Fruit fly (Drosophila melanogaster) whole organism, embryonic: Measurements from ENCODE around the gene CG3434.

Experiments
- CG10959 ChIP-seq: fragments of 200-800 bp; sonication (Bioruptor generic); IDR thresholded peaks from 2 replicates; pipeline ENCODE4 v1.3.6; 2022; ENCODE audit warnings: missing biosample characterization, missing genetic modification characterization
- CG13624 ChIP-seq: fragments of 200-800 bp; sonication (Bioruptor generic); optimal IDR thresholded peaks from 2 replicates; lab custom pipeline; 2016; ENCODE audit warnings: missing biosample characterization, missing genetic modification characterization
- CG1647 ChIP-seq: fragments of 200-800 bp; sonication (Bioruptor generic); optimal IDR thresholded peaks from 3 replicates; lab custom pipeline; 2016; ENCODE audit warnings: missing biosample characterization, missing genetic modification characterization
- CG16863 ChIP-seq: fragments of 200-800 bp; sonication (Bioruptor generic); optimal IDR thresholded peaks from 3 replicates; lab custom pipeline; 2016; ENCODE audit warnings: missing biosample characterization, missing genetic modification characterization
- CG17361 ChIP-seq: fragments of 200-800 bp; sonication (Bioruptor generic); IDR thresholded peaks from 3 replicates; pipeline ENCODE4 v1.3.6; 2022; ENCODE audit warnings: missing biosample characterization, missing genetic modification characterization
- CG17829 ChIP-seq: fragments of 200-800 bp; optimal IDR thresholded peaks from 2 replicates; lab custom pipeline; 2019; ENCODE audit warnings: missing biosample characterization, mild to moderate bottlenecking, missing genetic modification characterization, moderate library complexity
- CG1792 ChIP-seq: fragments of 200-800 bp; sonication (Bioruptor generic); optimal IDR thresholded peaks from 2 replicates; lab custom pipeline; 2016; ENCODE audit warnings: missing biosample characterization, missing genetic modification characterization
- CG1832 ChIP-seq: fragments of 200-800 bp; sonication (Bioruptor generic); optimal IDR thresholded peaks from 2 replicates; lab custom pipeline; 2017; ENCODE audit warnings: missing biosample characterization, mild to moderate bottlenecking, missing genetic modification characterization, inconsistent platforms
- CG2875 ChIP-seq: fragments of 200-800 bp; sonication (Bioruptor generic); optimal IDR thresholded peaks from 2 replicates; lab custom pipeline; 2017; ENCODE audit warnings: missing biosample characterization, mild to moderate bottlenecking, missing genetic modification characterization, missing genetic modification reagents
- CG31365 ChIP-seq: fragments of 200-800 bp; sonication (Bioruptor generic); optimal IDR thresholded peaks from 2 replicates; lab custom pipeline; 2018; ENCODE audit warnings: missing biosample characterization, mild to moderate bottlenecking, missing genetic modification characterization
- CG32772 ChIP-seq: fragments of 200-800 bp; sonication (Bioruptor generic); IDR thresholded peaks from 2 replicates; pipeline ENCODE4 v1.3.6; 2022; ENCODE audit warnings: missing biosample characterization, missing genetic modification characterization
- CG33213 ChIP-seq: fragments of 200-800 bp; sonication (Bioruptor generic); optimal IDR thresholded peaks from 3 replicates; lab custom pipeline; 2016; ENCODE audit warnings: missing biosample characterization, missing genetic modification characterization
- CG3838 ChIP-seq: fragments of 200-800 bp; sonication (Bioruptor generic); optimal IDR thresholded peaks from 3 replicates; lab custom pipeline; 2016; ENCODE audit warnings: missing biosample characterization, missing genetic modification characterization
- CG3995 ChIP-seq: fragments of 200-800 bp; sonication (Bioruptor generic); optimal IDR thresholded peaks from 3 replicates; lab custom pipeline; 2016; ENCODE audit warnings: missing biosample characterization, missing genetic modification characterization
- CG4820 ChIP-seq: fragments of 200-800 bp; sonication (Bioruptor generic); optimal IDR thresholded peaks from 3 replicates; lab custom pipeline; 2016; ENCODE audit warnings: missing biosample characterization, missing genetic modification characterization
- CG5180 ChIP-seq: fragments of 200-800 bp; sonication (Bioruptor generic); optimal IDR thresholded peaks from 3 replicates; lab custom pipeline; 2017; ENCODE audit warnings: missing biosample characterization, missing genetic modification characterization, mild to moderate bottlenecking, moderate library complexity, missing genetic modification reagents
- CG6654 ChIP-seq: fragments of 200-800 bp; sonication (Bioruptor generic); optimal IDR thresholded peaks from 2 replicates; lab custom pipeline; 2017; ENCODE audit warnings: missing biosample characterization, mild to moderate bottlenecking, missing genetic modification characterization
- CG6689 ChIP-seq: fragments of 200-800 bp; sonication (Bioruptor generic); IDR thresholded peaks from 2 replicates; pipeline ENCODE4 v1.3.6; 2022; ENCODE audit warnings: missing biosample characterization, missing genetic modification characterization
- CG7357 ChIP-seq: fragments of 200-800 bp; sonication (Bioruptor generic); IDR thresholded peaks from 3 replicates; pipeline ENCODE4 v1.3.6; 2022; ENCODE audit warnings: missing biosample characterization, missing genetic modification characterization
- CG7839 ChIP-seq: fragments of 200-800 bp; sonication (Bioruptor generic); optimal IDR thresholded peaks from 3 replicates; lab custom pipeline; 2018; ENCODE audit warnings: missing biosample characterization, mild to moderate bottlenecking, missing genetic modification characterization, moderate library complexity
- CG8281 ChIP-seq: fragments of 200-800 bp; sonication (Bioruptor generic); optimal IDR thresholded peaks from 2 replicates; lab custom pipeline; 2018; ENCODE audit warnings: missing biosample characterization, mild to moderate bottlenecking, missing genetic modification characterization, moderate library complexity
- CTCF ChIP-seq: fragments of 200-800 bp; sonication (Bioruptor generic); optimal IDR thresholded peaks from 2 replicates; lab custom pipeline; 2017; ENCODE audit warnings: missing biosample characterization, mild to moderate bottlenecking, missing genetic modification characterization, moderate library complexity
- Drgx ChIP-seq: fragments of 200-800 bp; sonication (Bioruptor generic); IDR thresholded peaks from 2 replicates; pipeline ENCODE4 v1.3.6; 2022; ENCODE audit warnings: missing biosample characterization, missing genetic modification characterization
- Ets97D ChIP-seq: fragments of 200-800 bp; sonication (Bioruptor generic); optimal IDR thresholded peaks from 3 replicates; lab custom pipeline; 2016; ENCODE audit warnings: missing biosample characterization, missing genetic modification characterization
- Gsc ChIP-seq: fragments of 200-800 bp; sonication (Bioruptor generic); IDR thresholded peaks from 2 replicates; pipeline ENCODE4 v1.3.6; 2022; ENCODE audit warnings: missing biosample characterization, missing genetic modification characterization
- MBD-R2 ChIP-seq: fragments of 200-800 bp; sonication (Bioruptor generic); IDR thresholded peaks from 2 replicates; pipeline ENCODE4 v1.3.6; 2022; ENCODE audit warnings: missing biosample characterization, missing genetic modification characterization
- Max ChIP-seq: fragments of 200-800 bp; sonication (Bioruptor generic); optimal IDR thresholded peaks from 2 replicates; lab custom pipeline; 2016; ENCODE audit warnings: missing biosample characterization, mild to moderate bottlenecking, missing genetic modification characterization
- Trl ChIP-seq, 3 experiments: fragments of >200 bp in 2 of 3; fragments of 200-800 bp in 1 of 3; sonication (Bioruptor generic) in 1 of 3; optimal IDR thresholded peaks; 2 replicates in 1 of 3; 3 replicates in 2 of 3; lab custom pipeline; 2016 to 2017; ENCODE audit warnings: missing biosample characterization in 1 of 3, missing genetic modification characterization in 1 of 3
- YL-1 ChIP-seq: fragments of 200-800 bp; sonication (Bioruptor generic); optimal IDR thresholded peaks from 3 replicates; lab custom pipeline; 2017; ENCODE audit warnings: missing biosample characterization, mild to moderate bottlenecking, missing genetic modification characterization
- bbx ChIP-seq: fragments of 200-800 bp; sonication (Bioruptor generic); IDR thresholded peaks from 2 replicates; pipeline ENCODE4 v1.3.6; 2022; ENCODE audit warnings: missing biosample characterization, missing genetic modification characterization; ENCODE audit not compliant: partially characterized antibody
- btn ChIP-seq: fragments of 200-800 bp; sonication (Bioruptor generic); optimal IDR thresholded peaks from 2 replicates; lab custom pipeline; 2016; ENCODE audit warnings: missing biosample characterization, missing genetic modification characterization
- cas ChIP-seq: fragments of 200-800 bp; sonication (Bioruptor generic); IDR thresholded peaks from 2 replicates; pipeline ENCODE4 v1.3.6; 2022; ENCODE audit warnings: missing biosample characterization, missing genetic modification characterization
- cato ChIP-seq: fragments of 200-800 bp; sonication (Bioruptor generic); optimal IDR thresholded peaks from 2 replicates; lab custom pipeline; 2016; ENCODE audit warnings: missing biosample characterization, missing genetic modification characterization, borderline replicate concordance
- fu2 ChIP-seq: fragments of 200-800 bp; sonication (Bioruptor generic); optimal IDR thresholded peaks from 2 replicates; lab custom pipeline; 2016; ENCODE audit warnings: missing biosample characterization, missing genetic modification characterization
- ham ChIP-seq: fragments of 200-800 bp; sonication (Bioruptor generic); IDR thresholded peaks from 2 replicates; pipeline ENCODE4 v1.3.6; 2022; ENCODE audit warnings: missing biosample characterization, missing genetic modification characterization
- hbn ChIP-seq: fragments of 200-800 bp; sonication (Bioruptor generic); IDR thresholded peaks from 2 replicates; pipeline ENCODE4 v1.3.6; 2022; ENCODE audit warnings: missing biosample characterization, missing genetic modification characterization; ENCODE audit not compliant: partially characterized antibody
- jigr1 ChIP-seq: fragments of 200-800 bp; sonication (Bioruptor generic); IDR thresholded peaks from 3 replicates; pipeline ENCODE4 v1.3.6; 2022; ENCODE audit warnings: missing biosample characterization, missing genetic modification characterization
- jing ChIP-seq: fragments of 200-800 bp; sonication (Bioruptor generic); optimal IDR thresholded peaks from 2 replicates; lab custom pipeline; 2018; ENCODE audit warnings: missing biosample characterization, mild to moderate bottlenecking, missing genetic modification characterization
- kah ChIP-seq: fragments of 200-800 bp; sonication (Bioruptor generic); optimal IDR thresholded peaks from 2 replicates; lab custom pipeline; 2018; ENCODE audit warnings: missing biosample characterization, mild to moderate bottlenecking, missing genetic modification characterization
- knrl ChIP-seq: fragments of 200-800 bp; sonication (Bioruptor generic); IDR thresholded peaks from 3 replicates; pipeline ENCODE4 v1.3.6; 2022; ENCODE audit warnings: missing biosample characterization, missing genetic modification characterization; ENCODE audit not compliant: partially characterized antibody
- luna ChIP-seq: fragments of 200-800 bp; sonication (Bioruptor generic); optimal IDR thresholded peaks from 2 replicates; lab custom pipeline; 2016; ENCODE audit warnings: missing biosample characterization, missing genetic modification characterization
- pb ChIP-seq: fragments of 200-800 bp; sonication (Bioruptor generic); optimal IDR thresholded peaks from 3 replicates; lab custom pipeline; 2016; ENCODE audit warnings: missing biosample characterization, missing genetic modification characterization
- phol ChIP-seq: fragments of 200-800 bp; sonication (Bioruptor generic); optimal IDR thresholded peaks from 3 replicates; lab custom pipeline; 2018; ENCODE audit warnings: missing biosample characterization, mild to moderate bottlenecking, missing genetic modification characterization, moderate library complexity
- scrt ChIP-seq: fragments of 200-800 bp; sonication (Bioruptor generic); optimal IDR thresholded peaks from 2 replicates; lab custom pipeline; 2018; ENCODE audit warnings: missing biosample characterization, mild to moderate bottlenecking, missing genetic modification characterization, moderate library complexity
- sisA ChIP-seq: fragments of 200-800 bp; sonication (Bioruptor generic); IDR thresholded peaks from 2 replicates; pipeline ENCODE4 v1.3.6; 2022; ENCODE audit warnings: missing biosample characterization, missing genetic modification characterization
- so ChIP-seq: fragments of 200-800 bp; sonication (Bioruptor generic); IDR thresholded peaks from 3 replicates; pipeline ENCODE4 v1.3.6; 2022; ENCODE audit warnings: missing biosample characterization, missing genetic modification characterization
- stc ChIP-seq: fragments of 200-800 bp; sonication (Bioruptor generic); IDR thresholded peaks from 2 replicates; pipeline ENCODE4 v1.3.6; 2022; ENCODE audit warnings: missing biosample characterization, missing genetic modification characterization
- tio ChIP-seq: fragments of 200-800 bp; sonication (Bioruptor generic); optimal IDR thresholded peaks from 2 replicates; lab custom pipeline; 2017; ENCODE audit warnings: missing biosample characterization, missing genetic modification characterization, inconsistent platforms
- trh ChIP-seq: fragments of 200-800 bp; sonication (Bioruptor generic); optimal IDR thresholded peaks from 2 replicates; lab custom pipeline; 2016; ENCODE audit warnings: missing biosample characterization, missing genetic modification characterization
- tup ChIP-seq: fragments of 200-800 bp; sonication (Bioruptor generic); optimal IDR thresholded peaks from 2 replicates; lab custom pipeline; 2016; ENCODE audit warnings: missing biosample characterization, mild to moderate bottlenecking, missing genetic modification characterization, moderate library complexity

Gene CG3434

dm6 chr3L:9460775-9461491 lies at the start of gene CG3434, which contains the start of gene CG44838 (continued):
- TF ChIP-seq CG31365 (no peak), CG33213 (GFP tag; lab: Kevin White, UChicago) (peak; percentile 55), CG1792 (peak; percentile 67), Ets97D (GFP tag; lab: Kevin White, UChicago) (peak; percentile 78), cato (GFP tag; lab: Kevin White, UChicago) (peak; percentile 77), CG17361 (GFP tag; lab: Robert Waterston, UW) (peak; percentile 86), phol (tag; lab: Kevin White, UChicago) (peak; percentile 96), scrt (GFP tag; lab: Kevin White, UChicago) (peak; percentile 75), CG6689 (peak; percentile 73), Max (peak; percentile 88), CG7357 (GFP tag; lab: Robert Waterston, UW) (peak; percentile 44; the same call in 1 of the 3 replicates), bbx (GFP tag; lab: Robert Waterston, UW) (peak; percentile 25; the same call in 1 of the 2 replicates), CG5180 (GFP tag; lab: Kevin White, UChicago) (peak; percentile 87), hbn (GFP tag; lab: Robert Waterston, UW) (no peak), tup (GFP tag; lab: Kevin White, UChicago) (peak; percentile 38), CG32772 (GFP tag; lab: Robert Waterston, UW) (peak; percentile 65), CG10959 (GFP tag; lab: Robert Waterston, UW) (no peak), luna (GFP tag; lab: Kevin White, UChicago) (peak; percentile 28), CG16863 (peak; percentile 71), ham (no peak), so (GFP tag; lab: Robert Waterston, UW) (no peak), Trl (optimal IDR thresholded peaks at IDR 0.05; lab: Kevin White, UChicago) (no peak), Trl (GFP tag; optimal IDR thresholded peaks at IDR 0.05; lab: Kevin White, UChicago) (peak; percentile 53), MBD-R2 (GFP tag; lab: Robert Waterston, UW) (peak; percentile 74), CG13624 (GFP tag; lab: Kevin White, UChicago) (peak; percentile 66), CG3838 (GFP tag; lab: Kevin White, UChicago) (peak; percentile 27), CG6654 (no peak), CTCF (GFP tag; lab: Kevin White, UChicago) (peak; percentile 60), fu2 (peak; percentile 39), kah (no peak), jigr1 (GFP tag; lab: Robert Waterston, UW) (peak; percentile 38; the same call in 1 of the 3 replicates), btn (GFP tag; lab: Kevin White, UChicago) (peak; percentile 25), CG3995 (GFP tag; lab: Kevin White, UChicago) (peak; percentile 29), CG1647 (peak; percentile 67), Gsc (GFP tag; lab: Robert Waterston, UW) (no peak; the same call in 1 of the 2 replicates), pb (GFP tag; lab: Kevin White, UChicago) (no peak), stc (GFP tag; lab: Robert Waterston, UW) (peak; percentile 78), CG4820 (GFP tag; lab: Kevin White, UChicago) (peak; percentile 74), trh (peak; percentile 15), CG1832 (peak; percentile 18), Drgx (GFP tag; lab: Robert Waterston, UW) (peak; percentile 58), CG8281 (tag; lab: Kevin White, UChicago) (peak; percentile 47), CG7839 (peak; percentile 82), YL-1 (peak; percentile 58), jing (GFP tag; lab: Kevin White, UChicago) (no peak), CG2875 (GFP tag; lab: Kevin White, UChicago) (peak; percentile 45), sisA (GFP tag; lab: Robert Waterston, UW) (peak; percentile 75), tio (GFP tag; lab: Kevin White, UChicago) (peak; percentile 70), knrl (GFP tag; lab: Robert Waterston, UW) (0 out of 3 replicates have a peak, but pooled peaks have one; percentile 18), CG17829 (tag; lab: Kevin White, UChicago) (peak; percentile 83), cas (0 out of 2 replicates have a peak, but pooled peaks have one; percentile 65)
